Worm (Caenorhabditis elegans): ENCODE results near the gene prkl-1.

Gene prkl-1

DNA sequence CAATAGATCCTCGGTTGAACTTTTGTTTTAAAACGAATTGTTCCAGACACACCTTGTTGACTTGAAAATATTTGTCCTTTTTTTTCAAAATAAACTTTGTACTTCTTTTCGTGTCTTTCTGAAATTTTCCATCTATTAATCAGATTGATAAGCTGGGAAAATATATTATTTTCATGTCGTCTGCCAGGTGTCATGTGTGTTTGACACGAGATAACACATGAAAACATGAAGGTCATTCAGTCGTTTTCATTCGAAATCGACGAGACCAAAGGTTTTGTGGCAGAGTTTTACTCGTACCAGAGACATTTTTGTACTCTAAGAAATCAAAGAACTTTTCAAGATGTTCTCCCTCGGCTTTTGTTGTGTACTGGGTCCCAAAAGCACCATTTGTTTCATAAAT lies 33.9 kb upstream of the prkl-1 start:
- TF ChIP-seq ceh-27 (GFP tag; optimal IDR thresholded peaks at IDR 0.05) (no peak), dox-1 (GFP tag; IDR thresholded peaks at IDR 0.05) (no peak), atf-7 (tag; optimal IDR thresholded peaks at IDR 0.05) (peak; percentile 9), attf-3 (GFP tag; conservative IDR thresholded peaks at IDR 0.05) (no peak), tlf-1 (GFP tag; optimal IDR thresholded peaks at IDR 0.05) (no peak), lin-26 (GFP tag; IDR thresholded peaks at IDR 0.05) (no peak), ceh-40 (GFP tag; IDR thresholded peaks at IDR 0.05) (no peak), pbrm-1 (GFP tag; IDR thresholded peaks at IDR 0.05) (no peak), tbp1 (GFP tag; optimal IDR thresholded peaks at IDR 0.05) (peak; percentile 5), cebp-1 (GFP tag; IDR thresholded peaks at IDR 0.05) (0 out of 2 replicates have a peak, but pooled peaks have one; percentile 15), cebp-1 (tag; optimal IDR thresholded peaks at IDR 0.05) (peak; percentile 50), ceh-58 (GFP tag; IDR thresholded peaks at IDR 0.05) (no peak), ceh-91 (GFP tag; IDR thresholded peaks at IDR 0.05) (no peak), pha-4 (tag; optimal IDR thresholded peaks at IDR 0.05) (peak; percentile 42), mes-4 (tag; optimal IDR thresholded peaks at IDR 0.05) (no peak), madf-8 (GFP tag; conservative IDR thresholded peaks at IDR 0.05) (no peak), lin-35 (GFP tag; optimal IDR thresholded peaks at IDR 0.05) (no peak), xnd-1 (tag; optimal IDR thresholded peaks at IDR 0.05) (no peak), Y67H2A.10 (GFP tag; conservative IDR thresholded peaks at IDR 0.05) (no peak), snpc-4 (GFP tag; optimal IDR thresholded peaks at IDR 0.05) (no peak), snpc-4 (tag; optimal IDR thresholded peaks at IDR 0.05) (peak in 1 of 4 experiments; percentile 4), ztf-26 (tag; optimal IDR thresholded peaks at IDR 0.05) (peak; percentile 19), akir-1 (GFP tag; optimal IDR thresholded peaks at IDR 0.05) (no peak), unc-62 (GFP tag; optimal IDR thresholded peaks at IDR 0.05) (no peak), attf-5 (GFP tag; optimal IDR thresholded peaks at IDR 0.05) (peak; percentile 38), nhr-80 (tag; optimal IDR thresholded peaks at IDR 0.05) (peak; percentile 78)

ce11 chrIV:7018623-7019022 lies 31.9 kb upstream of the prkl-1 start:
- TF ChIP-seq ceh-27 (GFP tag; optimal IDR thresholded peaks at IDR 0.05), result peak; percentile 9
- no peak for TF ChIP-seq Y53G8AR.9 (GFP tag; conservative IDR thresholded peaks at IDR 0.05)

ce11 chrIV:7017123-7017674 lies 30.5 kb upstream of the prkl-1 start, which contains the start of gene gldi-4:
TSS of gene gldi-4 (plus strand) at chrIV:7017624.
- no peak for TF ChIP-seq ztf-28 (GFP tag; IDR thresholded peaks at IDR 0.05)
- TF ChIP-seq madf-8 (GFP tag; conservative IDR thresholded peaks at IDR 0.05), result no peak
- no peak for TF ChIP-seq him-1 (tag; optimal IDR thresholded peaks at IDR 0.05)
- no peak for TF ChIP-seq repo-1 (tag; optimal IDR thresholded peaks at IDR 0.05)
- TF ChIP-seq aptf-3 (GFP tag; IDR thresholded peaks at IDR 0.05), result no peak
- TF ChIP-seq F57A8.1 (GFP tag; optimal IDR thresholded peaks at IDR 0.05), result no peak
- TF ChIP-seq rpc-1 (optimal IDR thresholded peaks at IDR 0.05), result no peak
- TF ChIP-seq rpc-1 (tag; optimal IDR thresholded peaks at IDR 0.05), result no peak

ce11 chrIV:7016502-7016901 lies 29.8 kb upstream of the prkl-1 start:
- TF ChIP-seq zfh-2 (GFP tag; conservative IDR thresholded peaks at IDR 0.05) (no peak), hmg-1.2 (GFP tag; IDR thresholded peaks at IDR 0.05) (peak; percentile 41; the same call in 1 of the 2 replicates), nhr-80 (tag; optimal IDR thresholded peaks at IDR 0.05) (peak; percentile 9), cebp-1 (GFP tag; IDR thresholded peaks at IDR 0.05) (no peak), cebp-1 (tag; optimal IDR thresholded peaks at IDR 0.05) (peak; percentile 54)
